Fruit fly (Drosophila melanogaster): ENCODE measurements around the gene CG18170.

Gene CG18170

DNA sequence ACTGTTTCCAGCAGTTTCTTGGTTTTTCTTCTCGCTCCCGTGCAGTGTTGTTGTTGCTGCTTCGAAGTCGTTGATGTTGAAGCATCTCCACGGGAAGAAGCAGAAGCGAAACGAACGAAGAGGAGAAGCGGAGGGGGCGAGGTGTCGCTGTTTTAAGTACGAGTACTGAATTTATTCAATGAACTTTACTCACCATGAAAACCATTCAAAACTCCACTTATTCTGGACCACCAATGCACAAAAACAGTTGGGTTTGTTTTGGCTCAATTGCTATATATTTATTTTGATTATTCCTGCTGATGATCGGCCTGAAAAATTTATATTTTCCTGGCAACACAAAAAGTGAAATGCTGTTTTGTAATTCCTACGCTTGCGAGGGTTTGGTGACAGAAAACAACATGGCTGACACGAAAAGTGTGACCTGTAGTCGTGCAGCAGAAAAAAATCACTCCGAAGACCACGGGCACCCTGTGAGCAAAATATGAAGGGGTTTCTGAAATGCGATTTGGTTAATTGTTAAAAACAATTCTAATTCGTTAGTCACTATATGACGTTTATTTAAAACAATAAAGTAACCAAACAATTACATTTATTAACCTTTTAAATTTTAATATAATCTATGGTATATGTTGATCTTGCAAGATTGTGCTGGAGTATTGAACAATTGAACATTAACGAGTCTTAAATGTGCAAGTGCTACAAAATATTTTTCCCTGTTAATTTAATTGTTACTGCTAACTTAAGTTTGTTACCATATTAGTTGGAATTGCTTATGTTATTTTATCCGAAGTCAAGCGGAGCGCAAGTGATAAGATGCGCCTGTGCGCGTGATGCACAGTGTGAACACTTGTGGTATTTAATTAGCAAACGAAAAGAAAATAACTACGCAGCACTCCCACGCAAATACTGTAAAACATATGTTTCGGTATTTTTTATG, 34.3 kb upstream of the CG18170 start, which contains the start of gene CG7879 (continued):
- peak; percentile 8 for TF ChIP-seq tin (GFP tag; optimal IDR thresholded peaks at IDR 0.05)
- TF ChIP-seq CG18764 (GFP tag; optimal IDR thresholded peaks at IDR 0.05), result no peak
- no peak for TF ChIP-seq scrt (GFP tag; optimal IDR thresholded peaks at IDR 0.05)
- TF ChIP-seq crc (GFP tag; optimal IDR thresholded peaks at IDR 0.05), result no peak
- 0 out of 2 replicates have a peak, but pooled peaks have one; percentile 28 for TF ChIP-seq al (GFP tag; IDR thresholded peaks at IDR 0.05)
- TF ChIP-seq Hr3 (GFP tag; optimal IDR thresholded peaks at IDR 0.05), result peak; percentile 16
- TF ChIP-seq CG9817 (tag; optimal IDR thresholded peaks at IDR 0.05), result peak; percentile 25
- TF ChIP-seq gcm2 (GFP tag; optimal IDR thresholded peaks at IDR 0.05), result no peak
- peak; percentile 54 for TF ChIP-seq CG12391 (tag; optimal IDR thresholded peaks at IDR 0.05)
- TF ChIP-seq abd-A (tag; optimal IDR thresholded peaks at IDR 0.05), result no peak
- TF ChIP-seq CG17829 (tag; optimal IDR thresholded peaks at IDR 0.05), result peak; percentile 20
- no peak for TF ChIP-seq bowl (GFP tag; IDR thresholded peaks at IDR 0.05)
- TF ChIP-seq br (optimal IDR thresholded peaks at IDR 0.05), result no peak
- TF ChIP-seq CG10959 (GFP tag; IDR thresholded peaks at IDR 0.05), result no peak
- no peak for TF ChIP-seq pan (optimal IDR thresholded peaks at IDR 0.05)
- TF ChIP-seq pan (GFP tag; optimal IDR thresholded peaks at IDR 0.05 in 1 of 2, IDR thresholded peaks at IDR 0.05 in 1 of 2), result no peak
- TF ChIP-seq CG33213 (GFP tag; optimal IDR thresholded peaks at IDR 0.05), result no peak
- peak; percentile 15 for TF ChIP-seq CG7839 (tag; optimal IDR thresholded peaks at IDR 0.05)
- no peak; the same call in 1 of the 2 replicates for TF ChIP-seq hbn (GFP tag; IDR thresholded peaks at IDR 0.05; ENCODE audit: partially characterized antibody)
- TF ChIP-seq CG10431 (GFP tag; optimal IDR thresholded peaks at IDR 0.05), result no peak
- no peak for TF ChIP-seq B-H2 (GFP tag; optimal IDR thresholded peaks at IDR 0.05)
- no peak for TF ChIP-seq CG14014 (GFP tag; IDR thresholded peaks at IDR 0.05)
- TF ChIP-seq CG10543 (GFP tag; optimal IDR thresholded peaks at IDR 0.05), result no peak
- TF ChIP-seq HmgD (GFP tag; optimal IDR thresholded peaks at IDR 0.05), result no peak
- TF ChIP-seq ewg (GFP tag; optimal IDR thresholded peaks at IDR 0.05), result peak; percentile 33
- no peak for TF ChIP-seq z (GFP tag; IDR thresholded peaks at IDR 0.05)
- peak; percentile 20 for TF ChIP-seq Chrac-16 (GFP tag; optimal IDR thresholded peaks at IDR 0.05)
- no peak for TF ChIP-seq zen (tag; optimal IDR thresholded peaks at IDR 0.05)
- TF ChIP-seq Oli (tag; optimal IDR thresholded peaks at IDR 0.05), result peak; percentile 42
- TF ChIP-seq insv (GFP tag; optimal IDR thresholded peaks at IDR 0.05), result no peak
- TF ChIP-seq CG13894 (tag; optimal IDR thresholded peaks at IDR 0.05), result no peak
- no peak for TF ChIP-seq Dll (GFP tag; IDR thresholded peaks at IDR 0.05; ENCODE audit: partially characterized antibody)
- peak; percentile 46 for TF ChIP-seq CoRest (tag; optimal IDR thresholded peaks at IDR 0.05)
- TF ChIP-seq lov (optimal IDR thresholded peaks at IDR 0.05), result no peak
- TF ChIP-seq lov (GFP tag; IDR thresholded peaks at IDR 0.05), result no peak
- peak; percentile 46; the same call in 1 of the 2 replicates for TF ChIP-seq unc-4 (GFP tag; IDR thresholded peaks at IDR 0.05; ENCODE audit: partially characterized antibody)
- no peak for TF ChIP-seq CG11504 (tag; optimal IDR thresholded peaks at IDR 0.05)
- no peak for TF ChIP-seq B-H1 (GFP tag; IDR thresholded peaks at IDR 0.05)
- TF ChIP-seq chm (GFP tag; IDR thresholded peaks at IDR 0.05), result peak; percentile 62
- TF ChIP-seq pho (GFP tag; optimal IDR thresholded peaks at IDR 0.05), result no peak
- peak; percentile 92 for TF ChIP-seq klu (GFP tag; IDR thresholded peaks at IDR 0.05)
- no peak for TF ChIP-seq CG7987 (GFP tag; optimal IDR thresholded peaks at IDR 0.05)
- TF ChIP-seq Dek (tag; optimal IDR thresholded peaks at IDR 0.05), result no peak
- TF ChIP-seq Mad (GFP tag; optimal IDR thresholded peaks at IDR 0.05), result no peak
- TF ChIP-seq eyg (GFP tag; optimal IDR thresholded peaks at IDR 0.05), result no peak
- TF ChIP-seq CG11456 (GFP tag; IDR thresholded peaks at IDR 0.05), result no peak; the same call in 2 of the 3 replicates
- TF ChIP-seq hkb (optimal IDR thresholded peaks at IDR 0.05), result no peak
- 0 out of 2 replicates have a peak, but pooled peaks have one; percentile 24 for TF ChIP-seq hkb (GFP tag; IDR thresholded peaks at IDR 0.05)
- no peak for TF ChIP-seq Spps (tag; optimal IDR thresholded peaks at IDR 0.05)
- no peak for TF ChIP-seq CG7271 (tag; optimal IDR thresholded peaks at IDR 0.05)

Data from whole organism, embryonic.